Worm (Caenorhabditis elegans) whole organism, L1 larva: ENCODE results near the gene smz-1.

Source experiments
- C16A3.4 ChIP-seq: fragments of 150-350 bp; optimal IDR thresholded peaks from 2 replicates; lab custom pipeline; 2014; ENCODE audit warnings: missing biosample characterization, missing genetic modification characterization
- C34B4.2 ChIP-seq: sonication (generic microtip); optimal IDR thresholded peaks from 2 replicates; lab custom pipeline; 2017; ENCODE audit warnings: mild to moderate bottlenecking, missing genetic modification characterization, missing compliant biosample characterization
- ama-1 ChIP-seq: fragments of 150-350 bp; optimal IDR thresholded peaks from 2 replicates; lab custom pipeline; 2014
- ceh-8 ChIP-seq: fragments of 200-800 bp; sonication (Bioruptor generic); optimal IDR thresholded peaks from 2 replicates; lab custom pipeline; 2018; ENCODE audit warnings: mild to moderate bottlenecking, missing genetic modification characterization, moderate library complexity, missing compliant biosample characterization
- ceh-82 ChIP-seq, 3 experiments: fragments of 150-350 bp in 1 of 3; sonication (generic microtip) in 2 of 3; optimal IDR thresholded peaks; 2 replicates each; lab custom pipeline; 2014 to 2017; ENCODE audit warnings: missing biosample characterization in 3 of 3, missing genetic modification characterization in 3 of 3
- ceh-90 ChIP-seq: sonication (generic microtip); optimal IDR thresholded peaks from 2 replicates; lab custom pipeline; 2016; ENCODE audit warnings: missing genetic modification characterization, missing compliant biosample characterization
- ces-1 ChIP-seq: fragments of 150-350 bp; optimal IDR thresholded peaks from 2 replicates; lab custom pipeline; 2014; ENCODE audit warnings: missing biosample characterization, missing genetic modification reagents, missing genetic modification characterization
- dpl-1 ChIP-seq, 3 experiments: fragments of 150-350 bp in 2 of 3; sonication (generic microtip) in 1 of 3; optimal IDR thresholded peaks; 2 replicates each; lab custom pipeline; 2014 to 2017; ENCODE audit warnings: missing biosample characterization in 3 of 3, missing genetic modification characterization in 3 of 3, missing genetic modification reagents in 3 of 3
- dsc-1 ChIP-seq: sonication (generic microtip); optimal IDR thresholded peaks from 2 replicates; lab custom pipeline; 2016; ENCODE audit warnings: mild to moderate bottlenecking, missing genetic modification characterization, missing compliant biosample characterization
- efl-1 ChIP-seq, 4 experiments: fragments of 150-350 bp; optimal IDR thresholded peaks in 3 of 4; peaks in 1 of 4; 1 replicate in 1 of 4; 2 replicates in 3 of 4; lab custom pipeline; 2014; ENCODE audit warnings: missing biosample characterization in 2 of 4, missing genetic modification characterization in 2 of 4, missing genetic modification reagents in 2 of 4
- efl-3 ChIP-seq: fragments of 200-800 bp; sonication (Bioruptor generic); optimal IDR thresholded peaks from 2 replicates; lab custom pipeline; 2018; ENCODE audit warnings: mild to moderate bottlenecking, missing genetic modification characterization, missing compliant biosample characterization
- egl-13 ChIP-seq: sonication (generic microtip); optimal IDR thresholded peaks from 2 replicates; lab custom pipeline; 2016; ENCODE audit warnings: missing genotype, missing genetic modification reagents, missing genetic modification characterization, missing compliant biosample characterization
- egl-27 ChIP-seq, 2 experiments: fragments of 150-350 bp in 1 of 2; sonication (generic microtip); optimal IDR thresholded peaks; 3 replicates each; lab custom pipeline; 2017 to 2018; ENCODE audit warnings: missing biosample characterization in 2 of 2, missing genetic modification characterization in 2 of 2, missing genetic modification reagents in 2 of 2
- elt-2 ChIP-seq: sonication (generic microtip); optimal IDR thresholded peaks from 2 replicates; lab custom pipeline; 2016; ENCODE audit warnings: missing genetic modification characterization, mild to moderate bottlenecking, inconsistent platforms, missing compliant biosample characterization, missing genetic modification reagents
- elt-3 ChIP-seq, 6 experiments: fragments of 150-350 bp in 1 of 6; sonication (generic microtip); optimal IDR thresholded peaks; 2 replicates each; lab custom pipeline; 2017 to 2018; ENCODE audit warnings: missing biosample characterization in 6 of 6, missing genetic modification characterization in 6 of 6, inconsistent platforms in 1 of 6
- ets-5 ChIP-seq: fragments of 200-800 bp; sonication (Bioruptor generic); IDR thresholded peaks from 2 replicates; pipeline ENCODE4 v1.3.6; 2022; ENCODE audit warnings: missing genetic modification characterization, missing compliant biosample characterization
- fkh-8 ChIP-seq: sonication (generic microtip); optimal IDR thresholded peaks from 2 replicates; lab custom pipeline; 2016; ENCODE audit warnings: mild to moderate bottlenecking, missing genetic modification characterization, missing compliant biosample characterization
- fos-1 ChIP-seq: fragments of 150-350 bp; optimal IDR thresholded peaks from 2 replicates; lab custom pipeline; 2014; ENCODE audit warnings: missing biosample characterization, missing genetic modification characterization
- lin-14 ChIP-seq: fragments of 200-800 bp; sonication (Bioruptor generic); optimal IDR thresholded peaks from 2 replicates; lab custom pipeline; 2018; ENCODE audit warnings: mild to moderate bottlenecking, missing genetic modification characterization, moderate library complexity, missing compliant biosample characterization
- lin-15B ChIP-seq: fragments of 150-350 bp; sonication (generic microtip); optimal IDR thresholded peaks from 3 replicates; lab custom pipeline; 2014; ENCODE audit warnings: missing biosample characterization, missing genetic modification characterization
- lin-35 ChIP-seq, 2 experiments: fragments of 150-350 bp; optimal IDR thresholded peaks; 2 replicates each; lab custom pipeline; 2014; ENCODE audit warnings: missing biosample characterization in 2 of 2, missing genetic modification characterization in 2 of 2, missing genetic modification reagents in 2 of 2
- lir-3 ChIP-seq: sonication (generic microtip); optimal IDR thresholded peaks from 2 replicates; lab custom pipeline; 2016; ENCODE audit warnings: mild to moderate bottlenecking, missing genetic modification characterization, moderate library complexity, missing compliant biosample characterization; ENCODE audit not compliant: poor library complexity
- lsy-2 ChIP-seq, 2 experiments: fragments of 150-350 bp; optimal IDR thresholded peaks; 2 replicates each; lab custom pipeline; 2014; ENCODE audit warnings: missing biosample characterization in 2 of 2, missing genetic modification characterization in 2 of 2
- mdl-1 ChIP-seq, 2 experiments: fragments of 150-350 bp; optimal IDR thresholded peaks; 2 replicates each; lab custom pipeline; 2014 to 2017; ENCODE audit warnings: missing biosample characterization in 2 of 2, missing genetic modification characterization in 2 of 2, inconsistent platforms in 1 of 2
- mef-2 ChIP-seq: fragments of 150-350 bp; optimal IDR thresholded peaks from 2 replicates; lab custom pipeline; 2014; ENCODE audit warnings: missing biosample characterization, missing genetic modification characterization
- mep-1 ChIP-seq: fragments of 150-350 bp; optimal IDR thresholded peaks from 2 replicates; lab custom pipeline; 2014; ENCODE audit warnings: missing biosample characterization, missing genetic modification characterization
- nhr-19 ChIP-seq: fragments of 200-800 bp; sonication (Bioruptor generic); conservative IDR thresholded peaks from 2 replicates; pipeline ENCODE4 v1.3.6; 2022; ENCODE audit warnings: missing genetic modification characterization, missing compliant biosample characterization
- nhr-20 ChIP-seq: sonication (generic microtip); optimal IDR thresholded peaks from 2 replicates; lab custom pipeline; 2016; ENCODE audit warnings: mild to moderate bottlenecking, missing genetic modification characterization, missing compliant biosample characterization
- nhr-47 ChIP-seq: sonication (generic microtip); optimal IDR thresholded peaks from 2 replicates; lab custom pipeline; 2016; ENCODE audit warnings: mild to moderate bottlenecking, missing genetic modification characterization, moderate library complexity, missing compliant biosample characterization
- nhr-71 ChIP-seq: sonication (generic microtip); optimal IDR thresholded peaks from 2 replicates; lab custom pipeline; 2016; ENCODE audit warnings: mild to moderate bottlenecking, missing genetic modification characterization, moderate library complexity, missing compliant biosample characterization
- nhr-76 ChIP-seq: sonication (generic microtip); optimal IDR thresholded peaks from 2 replicates; lab custom pipeline; 2017; ENCODE audit warnings: missing biosample characterization, missing genetic modification characterization
- nhr-77 ChIP-seq: fragments of 150-350 bp; optimal IDR thresholded peaks from 2 replicates; lab custom pipeline; 2014; ENCODE audit warnings: missing biosample characterization, missing genetic modification characterization
- nhr-85 ChIP-seq: sonication (generic microtip); peaks from one replicate; lab custom pipeline; 2016; ENCODE audit warnings: missing genetic modification characterization, inconsistent platforms, missing compliant biosample characterization
- nhr-90 ChIP-seq: sonication (generic microtip); optimal IDR thresholded peaks from 2 replicates; lab custom pipeline; 2016; ENCODE audit warnings: mild to moderate bottlenecking, missing genetic modification characterization, missing compliant biosample characterization; ENCODE audit not compliant: poor library complexity
- pqm-1 ChIP-seq: sonication (generic microtip); optimal IDR thresholded peaks from 3 replicates; lab custom pipeline; 2017; ENCODE audit warnings: missing biosample characterization, missing genetic modification characterization
- rnt-1 ChIP-seq: sonication (generic microtip); optimal IDR thresholded peaks from 2 replicates; lab custom pipeline; 2016; ENCODE audit warnings: mild to moderate bottlenecking, missing genetic modification characterization, moderate library complexity, missing compliant biosample characterization
- snpc-4 ChIP-seq: fragments of 150-350 bp; optimal IDR thresholded peaks from 2 replicates; lab custom pipeline; 2014; ENCODE audit warnings: missing biosample characterization, missing genetic modification characterization
- snu-23 ChIP-seq: sonication (generic microtip); optimal IDR thresholded peaks from 2 replicates; lab custom pipeline; 2016; ENCODE audit warnings: missing genetic modification characterization, missing compliant biosample characterization
- swsn-7 ChIP-seq: sonication (generic microtip); optimal IDR thresholded peaks from 2 replicates; lab custom pipeline; 2016; ENCODE audit warnings: missing genetic modification characterization, missing compliant biosample characterization
- tbx-2 ChIP-seq: sonication (generic microtip); optimal IDR thresholded peaks from 2 replicates; lab custom pipeline; 2016; ENCODE audit warnings: missing genetic modification characterization, missing compliant biosample characterization
- tlp-1 ChIP-seq: fragments of 150-350 bp; optimal IDR thresholded peaks from 2 replicates; lab custom pipeline; 2014; ENCODE audit warnings: missing biosample characterization, missing genetic modification characterization
- unc-130 ChIP-seq: fragments of 150-350 bp; optimal IDR thresholded peaks from 2 replicates; lab custom pipeline; 2017; ENCODE audit warnings: missing biosample characterization, missing genetic modification characterization, inconsistent platforms
- unc-30 ChIP-seq: sonication (generic microtip); optimal IDR thresholded peaks from 2 replicates; lab custom pipeline; 2017; ENCODE audit warnings: missing biosample characterization, missing genetic modification characterization
- unc-98 ChIP-seq: fragments of 200-800 bp; sonication (Bioruptor generic); IDR thresholded peaks from 2 replicates; pipeline ENCODE4 v1.3.6; 2022; ENCODE audit warnings: missing genetic modification characterization, missing compliant biosample characterization
- xbp-1 ChIP-seq: sonication (generic microtip); optimal IDR thresholded peaks from 2 replicates; lab custom pipeline; 2016; ENCODE audit warnings: missing genetic modification characterization, missing compliant biosample characterization
- zip-4 ChIP-seq: fragments of 200-800 bp; sonication (Bioruptor generic); optimal IDR thresholded peaks from 2 replicates; lab custom pipeline; 2018; ENCODE audit warnings: mild to moderate bottlenecking, missing genetic modification characterization, moderate library complexity, missing compliant biosample characterization

The smz-1 gene

DNA sequence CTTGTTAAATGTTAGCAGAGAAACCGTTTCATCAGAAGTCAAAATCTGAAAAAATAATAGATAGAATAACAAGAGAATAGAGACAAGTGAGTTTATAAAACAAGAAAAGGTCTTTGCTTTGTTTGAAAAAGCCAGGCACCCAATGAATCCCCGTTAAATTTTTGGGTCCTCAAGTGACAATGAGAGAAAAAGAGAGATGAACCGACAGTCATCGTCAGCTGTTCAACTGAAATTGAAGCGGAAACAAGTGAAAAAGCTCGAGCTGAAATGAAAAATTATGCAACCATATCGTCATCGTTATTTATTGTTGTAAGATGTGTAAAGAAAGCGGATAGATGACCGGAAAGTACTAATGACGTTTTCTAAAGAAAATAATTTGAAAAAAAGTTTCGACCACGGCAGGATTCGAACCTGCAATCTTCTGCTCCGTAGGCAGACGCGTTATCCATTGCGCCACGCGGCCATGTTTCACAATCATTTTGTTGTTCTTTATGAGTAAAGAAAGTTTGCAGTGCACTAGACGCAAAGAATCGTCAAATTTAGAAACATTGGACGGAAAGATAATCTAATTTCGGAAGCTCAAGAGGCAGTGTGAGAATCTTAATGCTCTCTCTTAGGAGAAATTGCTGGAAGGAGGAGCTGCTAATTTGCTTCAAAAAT is 37.2 kb upstream of the smz-1 start, which contains the start of gene F08G5.3:
Gene F08G5.3, minus strand, starts transcription at position 51 of the 660 bp plus-strand sequence.
- TF ChIP-seq fkh-8 (tag; lab: Kevin White, UChicago) (no peak), nhr-47 (tag; lab: Kevin White, UChicago) (peak; percentile 49), lin-15B (no peak), dpl-1 (GFP tag; optimal IDR thresholded peaks at IDR 0.05; lab: Kevin White, UChicago) (peak in 2 of 3 experiments; percentile 16 to 27), nhr-90 (tag; lab: Kevin White, UChicago) (peak; percentile 57), nhr-76 (tag; lab: Kevin White, UChicago) (no peak), efl-3 (GFP tag; lab: Kevin White, UChicago) (no peak), ets-5 (GFP tag; lab: Robert Waterston, UW) (no peak), unc-98 (GFP tag; lab: Robert Waterston, UW) (0 out of 2 replicates have a peak, but pooled peaks have one; percentile 7), nhr-77 (tag; lab: Kevin White, UChicago) (peak; percentile 28), tlp-1 (tag; lab: Kevin White, UChicago) (no peak), efl-1 (optimal IDR thresholded peaks at IDR 0.05; lab: Kevin White, UChicago) (peak in 1 of 2 experiments; percentile 43), efl-1 (GFP tag; optimal IDR thresholded peaks at IDR 0.05 in 1 of 2; lab: Kevin White, UChicago) (peak; percentile 17 to 92), ceh-90 (tag; lab: Kevin White, UChicago) (no peak), mep-1 (tag; lab: Kevin White, UChicago) (peak; percentile 21), zip-4 (GFP tag; lab: Kevin White, UChicago) (peak; percentile 18), pqm-1 (tag; lab: Kevin White, UChicago) (no peak), unc-30 (tag; lab: Kevin White, UChicago) (no peak), lsy-2 (tag; optimal IDR thresholded peaks at IDR 0.05; lab: Kevin White, UChicago) (peak; percentile 30 to 62), egl-13 (no peak), unc-130 (no peak), rnt-1 (tag; lab: Kevin White, UChicago) (peak; percentile 4), snpc-4 (tag; lab: Kevin White, UChicago) (no peak), ceh-82 (tag; optimal IDR thresholded peaks at IDR 0.05; lab: Kevin White, UChicago) (peak in 1 of 3 experiments; percentile 8), swsn-7 (tag; lab: Kevin White, UChicago) (peak; percentile 34), ces-1 (no peak), nhr-20 (peak; percentile 50), ama-1 (lab: Kevin White, UChicago) (no peak), lin-35 (GFP tag; optimal IDR thresholded peaks at IDR 0.05; lab: Kevin White, UChicago) (peak; percentile 25 to 69), lin-14 (GFP tag; lab: Kevin White, UChicago) (peak; percentile 62), fos-1 (tag; lab: Kevin White, UChicago) (no peak), mef-2 (peak; percentile 4), elt-3 (tag; optimal IDR thresholded peaks at IDR 0.05; lab: Kevin White, UChicago) (peak in 1 of 6 experiments; percentile 43), xbp-1 (tag; lab: Kevin White, UChicago) (peak; percentile 24), nhr-71 (tag; lab: Kevin White, UChicago) (peak; percentile 65), snu-23 (GFP tag; lab: Kevin White, UChicago) (peak; percentile 62), C34B4.2 (tag; lab: Kevin White, UChicago) (no peak), tbx-2 (tag; lab: Kevin White, UChicago) (peak; percentile 29), mdl-1 (tag; optimal IDR thresholded peaks at IDR 0.05; lab: Kevin White, UChicago) (peak in 1 of 2 experiments; percentile 40), lir-3 (tag; lab: Kevin White, UChicago) (peak; percentile 27), ceh-8 (GFP tag; lab: Kevin White, UChicago) (no peak), elt-2 (tag; lab: Kevin White, UChicago) (peak; percentile 30), dsc-1 (tag; lab: Kevin White, UChicago) (peak; percentile 56), nhr-85 (tag; lab: Kevin White, UChicago) (peak; percentile 72), egl-27 (tag; optimal IDR thresholded peaks at IDR 0.05; lab: Kevin White, UChicago) (no peak), C16A3.4 (tag; lab: Kevin White, UChicago) (peak; percentile 41), nhr-19 (GFP tag; lab: Robert Waterston, UW) (peak; percentile 22; the same call in 1 of the 2 replicates)
